Worm (Caenorhabditis elegans) whole organism, L4/young adult: ENCODE results near the gene sprp-4.

ENCODE experiments used
- dao-5 ChIP-seq: sonication (generic microtip); optimal IDR thresholded peaks from 2 replicates; lab custom pipeline; 2016; ENCODE audit warnings: missing genotype, missing genetic modification characterization, moderate library complexity, missing compliant biosample characterization
- him-1 ChIP-seq: sonication (generic microtip); optimal IDR thresholded peaks from 2 replicates; lab custom pipeline; 2016; ENCODE audit warnings: missing genotype, missing genetic modification reagents, missing genetic modification characterization, missing compliant biosample characterization

- TF ChIP-seq him-1 (tag; lab: Kevin White, UChicago), result no peak
- no peak for TF ChIP-seq dao-5 (tag; lab: Kevin White, UChicago)
Observed at ce11 chrX:8874748-8875147, 21.3 kb upstream of the sprp-4 start, which contains the start of gene C06E2.1.
